Worm (Caenorhabditis elegans): ENCODE results near the gene ptpn-22.

ce11 chrIV:1727538-1728072 is 12.5 kb downstream of the ptpn-22 start:
- TF ChIP-seq nhr-237 (tag; optimal IDR thresholded peaks at IDR 0.05), result no peak
- TF ChIP-seq tag-97 (GFP tag; IDR thresholded peaks at IDR 0.05), result no peak
